Fruit fly (Drosophila melanogaster) whole organism, pupa: Measurements from ENCODE around the gene Hexo1.

Experiments
- CG10348 ChIP-seq: fragments of 200-800 bp; sonication (Bioruptor generic); IDR thresholded peaks from 2 replicates; pipeline ENCODE4 v1.3.6; 2022; ENCODE audit warnings: missing biosample characterization, missing genetic modification characterization
- CG12605 ChIP-seq: fragments of 200-800 bp; sonication (Bioruptor generic); IDR thresholded peaks from 2 replicates; pipeline ENCODE4 v1.3.6; 2022; ENCODE audit warnings: missing biosample characterization, missing genetic modification characterization
- CG13204 ChIP-seq: fragments of 200-800 bp; sonication (Bioruptor generic); optimal IDR thresholded peaks from 2 replicates; lab custom pipeline; 2018; ENCODE audit warnings: missing biosample characterization, mild to moderate bottlenecking, missing genetic modification characterization, moderate library complexity
- CG14655 ChIP-seq: fragments of 200-800 bp; sonication (Bioruptor generic); optimal IDR thresholded peaks from 3 replicates; lab custom pipeline; 2017; ENCODE audit warnings: mild to moderate bottlenecking, missing biosample characterization, missing genetic modification reagents, missing genetic modification characterization
- CG15710 ChIP-seq: fragments of 200-800 bp; sonication (Bioruptor generic); optimal IDR thresholded peaks from 2 replicates; lab custom pipeline; 2018; ENCODE audit warnings: missing biosample characterization, mild to moderate bottlenecking, missing genetic modification characterization, moderate library complexity
- CG17806 ChIP-seq: fragments of 200-800 bp; sonication (Bioruptor generic); optimal IDR thresholded peaks from 2 replicates; lab custom pipeline; 2018; ENCODE audit warnings: missing biosample characterization, mild to moderate bottlenecking, missing genetic modification characterization, moderate library complexity
- CG32121 ChIP-seq: fragments of 200-800 bp; sonication (Bioruptor generic); IDR thresholded peaks from 2 replicates; pipeline ENCODE4 v1.3.6; 2022; ENCODE audit warnings: missing biosample characterization, missing genetic modification characterization
- CG34367 ChIP-seq: fragments of 200-800 bp; sonication (Bioruptor generic); optimal IDR thresholded peaks from 2 replicates; lab custom pipeline; 2018; ENCODE audit warnings: missing biosample characterization, mild to moderate bottlenecking, missing genetic modification characterization
- CG4496 ChIP-seq: fragments of 200-800 bp; sonication (Bioruptor generic); IDR thresholded peaks from 3 replicates; pipeline ENCODE4 v1.3.6; 2022; ENCODE audit warnings: missing biosample characterization, missing genetic modification characterization
- CG8159 ChIP-seq: fragments of 200-800 bp; sonication (Bioruptor generic); optimal IDR thresholded peaks from 3 replicates; lab custom pipeline; 2018; ENCODE audit warnings: missing biosample characterization, mild to moderate bottlenecking, missing genetic modification characterization, moderate library complexity
- CG8301 ChIP-seq: fragments of 200-800 bp; sonication (Bioruptor generic); optimal IDR thresholded peaks from 2 replicates; lab custom pipeline; 2018; ENCODE audit warnings: missing biosample characterization, mild to moderate bottlenecking, missing genetic modification characterization
- CG9948 ChIP-seq: fragments of 200-800 bp; sonication (Bioruptor generic); optimal IDR thresholded peaks from 2 replicates; lab custom pipeline; 2018; ENCODE audit warnings: missing biosample characterization, mild to moderate bottlenecking, missing genetic modification characterization, moderate library complexity
- D1 ChIP-seq: fragments of 200-800 bp; sonication (Bioruptor generic); optimal IDR thresholded peaks from 2 replicates; lab custom pipeline; 2018; ENCODE audit warnings: missing biosample characterization, mild to moderate bottlenecking, missing genetic modification characterization, moderate library complexity
- EcR ChIP-seq: fragments of 200-800 bp; sonication (Bioruptor generic); optimal IDR thresholded peaks from 3 replicates; lab custom pipeline; 2019; ENCODE audit warnings: missing biosample characterization, missing genetic modification characterization, mild to moderate bottlenecking, moderate library complexity, missing genetic modification reagents
- Ets98B ChIP-seq: fragments of 200-800 bp; sonication (Bioruptor generic); IDR thresholded peaks from 2 replicates; pipeline ENCODE4 v1.3.6; 2022; ENCODE audit warnings: missing biosample characterization, missing genetic modification characterization
- Pif1A ChIP-seq: fragments of 200-800 bp; sonication (Bioruptor generic); optimal IDR thresholded peaks from 3 replicates; lab custom pipeline; 2016; ENCODE audit warnings: missing biosample characterization, missing genetic modification characterization
- Pif1B ChIP-seq: fragments of 200-800 bp; sonication (Bioruptor generic); optimal IDR thresholded peaks from 3 replicates; lab custom pipeline; 2016; ENCODE audit warnings: missing biosample characterization, missing genetic modification characterization
- Snoo ChIP-seq: fragments of 200-800 bp; sonication (Bioruptor generic); optimal IDR thresholded peaks from 3 replicates; lab custom pipeline; 2017; ENCODE audit warnings: missing biosample characterization, mild to moderate bottlenecking, missing genetic modification characterization, inconsistent platforms
- fd96Ca ChIP-seq: fragments of 200-800 bp; sonication (Bioruptor generic); IDR thresholded peaks from 3 replicates; pipeline ENCODE4 v1.3.6; 2022; ENCODE audit warnings: missing biosample characterization, missing genetic modification characterization
- gl ChIP-seq: fragments of 200-800 bp; sonication (Bioruptor generic); optimal IDR thresholded peaks from 2 replicates; lab custom pipeline; 2018; ENCODE audit warnings: missing biosample characterization, mild to moderate bottlenecking, missing genetic modification characterization
- rn ChIP-seq: fragments of 200-800 bp; sonication (Bioruptor generic); IDR thresholded peaks from 2 replicates; pipeline ENCODE4 v1.3.6; 2022; ENCODE audit warnings: missing biosample characterization, missing genetic modification characterization

Gene Hexo1

dm6 chr3L:4336588-4336987 lies 48.1 kb downstream of the Hexo1 start:
- TF ChIP-seq CG8159 (tag; lab: Kevin White, UChicago) = peak; percentile 67
- TF ChIP-seq D1 (tag; lab: Kevin White, UChicago) = no peak
- peak; percentile 69 for TF ChIP-seq CG8301 (tag; lab: Kevin White, UChicago)
- TF ChIP-seq CG14655 (GFP tag; lab: Kevin White, UChicago) = peak; percentile 79
- no peak for TF ChIP-seq Snoo (tag; lab: Kevin White, UChicago)
- TF ChIP-seq CG4496 (GFP tag; lab: Robert Waterston, UW) = peak; percentile 66; the same call in 2 of the 3 replicates
- TF ChIP-seq CG12605 (GFP tag; lab: Robert Waterston, UW) = no peak
- no peak for TF ChIP-seq CG9948 (tag; lab: Kevin White, UChicago)
- TF ChIP-seq rn (GFP tag; lab: Robert Waterston, UW) = no peak
- TF ChIP-seq EcR (GFP tag; lab: Kevin White, UChicago) = no peak
- TF ChIP-seq CG32121 = peak; percentile 75
- TF ChIP-seq CG13204 (GFP tag; lab: Kevin White, UChicago) = no peak
- peak; percentile 70 for TF ChIP-seq Ets98B (GFP tag; lab: Robert Waterston, UW)
- peak; percentile 27 for TF ChIP-seq Pif1A
- peak; percentile 50 for TF ChIP-seq gl (tag; lab: Kevin White, UChicago)
- peak; percentile 55; the same call in 2 of the 3 replicates for TF ChIP-seq fd96Ca (GFP tag; lab: Robert Waterston, UW)
- no peak for TF ChIP-seq CG34367 (tag; lab: Kevin White, UChicago)
- TF ChIP-seq CG10348 = no peak
- peak; percentile 28 for TF ChIP-seq CG17806 (tag; lab: Kevin White, UChicago)
- TF ChIP-seq CG15710 = no peak
- no peak for TF ChIP-seq Pif1B (GFP tag; lab: Kevin White, UChicago)
- TF ChIP-seq, all 21 proteins: peak for 10

dm6 chr3L:4339525-4339924 lies 51.1 kb downstream of the Hexo1 start:
- no peak for TF ChIP-seq rn (GFP tag; lab: Robert Waterston, UW)
- TF ChIP-seq CG9948 (tag; lab: Kevin White, UChicago) = no peak
- no peak for TF ChIP-seq CG17806 (tag; lab: Kevin White, UChicago)
- no peak for TF ChIP-seq Pif1A
- TF ChIP-seq D1 (tag; lab: Kevin White, UChicago) = no peak
- no peak for TF ChIP-seq CG14655 (GFP tag; lab: Kevin White, UChicago)
- TF ChIP-seq CG34367 (tag; lab: Kevin White, UChicago) = no peak
- TF ChIP-seq Pif1B (GFP tag; lab: Kevin White, UChicago) = no peak
- TF ChIP-seq CG13204 (GFP tag; lab: Kevin White, UChicago) = no peak
- no peak for TF ChIP-seq EcR (GFP tag; lab: Kevin White, UChicago)
- no peak for TF ChIP-seq fd96Ca (GFP tag; lab: Robert Waterston, UW)
- peak; percentile 64 for TF ChIP-seq Ets98B (GFP tag; lab: Robert Waterston, UW)
- TF ChIP-seq CG8301 (tag; lab: Kevin White, UChicago) = no peak
- TF ChIP-seq Snoo (tag; lab: Kevin White, UChicago) = no peak
- peak; percentile 62; the same call in 2 of the 3 replicates for TF ChIP-seq CG4496 (GFP tag; lab: Robert Waterston, UW)
- TF ChIP-seq CG32121 = peak; percentile 56; the same call in 1 of the 2 replicates

DNA sequence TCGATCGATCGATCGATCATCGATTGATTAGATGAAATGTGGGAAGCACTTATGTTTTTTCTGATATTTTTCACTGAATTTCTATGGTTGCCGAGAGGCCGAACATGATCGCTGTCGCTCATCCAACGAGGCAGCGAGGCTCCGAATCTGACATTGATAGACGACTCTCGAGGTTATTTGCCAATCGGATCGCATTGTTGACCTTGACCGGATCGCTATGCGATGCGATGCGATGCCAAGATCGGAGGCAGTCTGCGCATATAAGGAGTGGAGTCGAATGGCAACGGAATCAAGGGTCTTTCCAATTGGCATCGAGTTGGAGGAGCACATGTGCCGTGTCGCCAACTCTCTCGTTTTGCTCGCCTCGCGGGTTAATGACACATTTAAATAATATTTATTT lies 51.8 kb downstream of the Hexo1 start:
- TF ChIP-seq CG34367 (tag; lab: Kevin White, UChicago) (no peak), CG15710 (no peak), CG8301 (tag; lab: Kevin White, UChicago) (no peak), CG10348 (no peak), gl (tag; lab: Kevin White, UChicago) (no peak), Pif1B (GFP tag; lab: Kevin White, UChicago) (no peak), CG4496 (GFP tag; lab: Robert Waterston, UW) (no peak), CG14655 (GFP tag; lab: Kevin White, UChicago) (no peak), rn (GFP tag; lab: Robert Waterston, UW) (no peak), CG13204 (GFP tag; lab: Kevin White, UChicago) (no peak), CG8159 (tag; lab: Kevin White, UChicago) (no peak), Pif1A (no peak), CG17806 (tag; lab: Kevin White, UChicago) (no peak), CG32121 (no peak), fd96Ca (GFP tag; lab: Robert Waterston, UW) (no peak), CG12605 (GFP tag; lab: Robert Waterston, UW) (no peak), Snoo (tag; lab: Kevin White, UChicago) (no peak), Ets98B (GFP tag; lab: Robert Waterston, UW) (no peak), EcR (GFP tag; lab: Kevin White, UChicago) (no peak)
- TF ChIP-seq, all 21 proteins: peak for 0
